Fruit fly (Drosophila melanogaster): ENCODE measurements around the gene mamo.

The mamo gene

dm6 chrX:13805554-13805953 is 184.8 kb downstream of the mamo start (continued):
- TF ChIP-seq Lpt (GFP tag; optimal IDR thresholded peaks at IDR 0.05) (no peak), ap (GFP tag; IDR thresholded peaks at IDR 0.05) (no peak), CoRest (tag; optimal IDR thresholded peaks at IDR 0.05) (peak; percentile 46), CG31441 (GFP tag; IDR thresholded peaks at IDR 0.05) (no peak), bab2 (GFP tag; optimal IDR thresholded peaks at IDR 0.05) (no peak), trem (tag; optimal IDR thresholded peaks at IDR 0.05) (no peak), CG10979 (tag; optimal IDR thresholded peaks at IDR 0.05) (peak; percentile 15), lilli (GFP tag; optimal IDR thresholded peaks at IDR 0.05) (no peak), Neu2 (GFP tag; optimal IDR thresholded peaks at IDR 0.05; ENCODE audit: borderline replicate concordance) (no peak), CG9437 (GFP tag; optimal IDR thresholded peaks at IDR 0.05) (no peak), CG10321 (GFP tag; IDR thresholded peaks at IDR 0.05) (peak; percentile 86), CG9876 (GFP tag; optimal IDR thresholded peaks at IDR 0.05) (peak; percentile 28), sisA (GFP tag; IDR thresholded peaks at IDR 0.05) (no peak), Camta (GFP tag; optimal IDR thresholded peaks at IDR 0.05) (no peak), CG12299 (tag; optimal IDR thresholded peaks at IDR 0.05) (no peak), CHES-1-like (GFP tag; optimal IDR thresholded peaks at IDR 0.05) (no peak), CG6175 (GFP tag; IDR thresholded peaks at IDR 0.05) (no peak), Nf-YA (GFP tag; IDR thresholded peaks at IDR 0.05) (no peak), CG4424 (GFP tag; optimal IDR thresholded peaks at IDR 0.05) (no peak), NFAT (GFP tag; IDR thresholded peaks at IDR 0.05) (no peak), Stat92E (GFP tag; optimal IDR thresholded peaks at IDR 0.05) (no peak), insv (GFP tag; optimal IDR thresholded peaks at IDR 0.05) (no peak), tna (GFP tag; IDR thresholded peaks at IDR 0.05; ENCODE audit: partially characterized antibody) (no peak), Bgb (GFP tag; IDR thresholded peaks at IDR 0.05; ENCODE audit: partially characterized antibody) (0 out of 2 replicates have a peak, but pooled peaks have one; percentile 12), CG3281 (GFP tag; optimal IDR thresholded peaks at IDR 0.05) (no peak), D (optimal IDR thresholded peaks at IDR 0.05) (peak; percentile 32), D (GFP tag; optimal IDR thresholded peaks at IDR 0.05) (no peak), CG11504 (tag; optimal IDR thresholded peaks at IDR 0.05) (no peak), CG17186 (GFP tag; optimal IDR thresholded peaks at IDR 0.05) (peak; percentile 8), bsh (GFP tag; optimal IDR thresholded peaks at IDR 0.05) (peak in 1 of 2 experiments; percentile 32), CG9797 (GFP tag; optimal IDR thresholded peaks at IDR 0.05) (no peak), ssp (GFP tag; IDR thresholded peaks at IDR 0.05) (no peak), gem (tag; optimal IDR thresholded peaks at IDR 0.05) (peak; percentile 1), Eip74EF (GFP tag; optimal IDR thresholded peaks at IDR 0.05) (no peak), pb (GFP tag; optimal IDR thresholded peaks at IDR 0.05) (no peak), ATbp (GFP tag; optimal IDR thresholded peaks at IDR 0.05) (peak; percentile 42), CG7839 (tag; optimal IDR thresholded peaks at IDR 0.05) (no peak), Hr39 (optimal IDR thresholded peaks at IDR 0.05) (no peak), chinmo (GFP tag; IDR thresholded peaks at IDR 0.05; ENCODE audit: partially characterized antibody) (0 out of 4 replicates have a peak, but pooled peaks have one; percentile 44), CG6689 (GFP tag; IDR thresholded peaks at IDR 0.05) (no peak), CG17359 (tag; optimal IDR thresholded peaks at IDR 0.05) (no peak), bowl (GFP tag; IDR thresholded peaks at IDR 0.05) (no peak), sima (GFP tag; optimal IDR thresholded peaks at IDR 0.05) (no peak), nerfin-2 (GFP tag; IDR thresholded peaks at IDR 0.05; ENCODE audit: partially characterized antibody) (no peak), shn (GFP tag; optimal IDR thresholded peaks at IDR 0.05) (no peak), Med (GFP tag) (peak; percentile 55), Dip3 (GFP tag; optimal IDR thresholded peaks at IDR 0.05) (no peak), HLH54F (GFP tag; optimal IDR thresholded peaks at IDR 0.05) (no peak), Drgx (GFP tag; IDR thresholded peaks at IDR 0.05) (0 out of 2 replicates have a peak, but pooled peaks have one; percentile 6), Oli (tag; optimal IDR thresholded peaks at IDR 0.05) (no peak), CG31388 (GFP tag; optimal IDR thresholded peaks at IDR 0.05) (no peak), dati (GFP tag; IDR thresholded peaks at IDR 0.05) (no peak)

Measured in whole organism, embryonic.